Worm (Caenorhabditis elegans): ENCODE data around the gene spp-29.

- TF ChIP-seq drap-1 (GFP tag; optimal IDR thresholded peaks at IDR 0.05) (no peak), mab-5 (tag; optimal IDR thresholded peaks at IDR 0.05) (no peak), sem-2 (GFP tag; optimal IDR thresholded peaks at IDR 0.05) (no peak), lsy-2 (tag; optimal IDR thresholded peaks at IDR 0.05) (no peak), mep-1 (tag; optimal IDR thresholded peaks at IDR 0.05) (no peak), snpc-4 (tag; optimal IDR thresholded peaks at IDR 0.05) (no peak), unc-39 (tag; optimal IDR thresholded peaks at IDR 0.05) (no peak), lin-13 (tag; optimal IDR thresholded peaks at IDR 0.05) (no peak)
Observed at ce11 chrV:17732516-17732915, 35.9 kb upstream of the spp-29 start, which contains the start of gene twk-42.
